Fruit fly (Drosophila melanogaster) whole organism, embryonic: ENCODE measurements around the gene CG6972.
A peak's percentile ranks its signal among the peaks of the same experiment; 100 is the strongest.

Source experiments
- ATbp ChIP-seq: fragments of 200-800 bp; sonication (Bioruptor generic); optimal IDR thresholded peaks from 2 replicates; lab custom pipeline; 2017; ENCODE audit warnings: missing biosample characterization, mild to moderate bottlenecking, missing genetic modification characterization, missing genetic modification reagents
- Atf3 ChIP-seq: fragments of 200-800 bp; sonication (Bioruptor generic); optimal IDR thresholded peaks from 3 replicates; lab custom pipeline; 2016; ENCODE audit warnings: missing biosample characterization, missing genetic modification characterization
- Bdp1 ChIP-seq: fragments of 200-800 bp; sonication (Bioruptor generic); optimal IDR thresholded peaks from 3 replicates; lab custom pipeline; 2016; ENCODE audit warnings: missing biosample characterization, missing genetic modification characterization
- Bgb ChIP-seq: fragments of 200-800 bp; sonication (Bioruptor generic); IDR thresholded peaks from 2 replicates; pipeline ENCODE4 v1.3.6; 2022; ENCODE audit warnings: missing biosample characterization, missing genetic modification characterization; ENCODE audit not compliant: partially characterized antibody
- Bteb2 ChIP-seq: fragments of 200-800 bp; sonication (Bioruptor generic); optimal IDR thresholded peaks from 2 replicates; lab custom pipeline; 2016; ENCODE audit warnings: missing biosample characterization, missing genetic modification characterization
- CG10147 ChIP-seq: fragments of 200-800 bp; sonication (Bioruptor generic); optimal IDR thresholded peaks from 2 replicates; lab custom pipeline; 2019; ENCODE audit warnings: missing biosample characterization, mild to moderate bottlenecking, missing genetic modification characterization, moderate library complexity
- CG10654 ChIP-seq: fragments of 200-800 bp; sonication (Bioruptor generic); optimal IDR thresholded peaks from 2 replicates; lab custom pipeline; 2016; ENCODE audit warnings: missing biosample characterization, missing genetic modification characterization
- CG12104 ChIP-seq: fragments of 200-800 bp; sonication (Bioruptor generic); optimal IDR thresholded peaks from 3 replicates; lab custom pipeline; 2016; ENCODE audit warnings: missing biosample characterization, missing genetic modification characterization
- CG13424 ChIP-seq: fragments of 200-800 bp; sonication (Bioruptor generic); optimal IDR thresholded peaks from 2 replicates; lab custom pipeline; 2019; ENCODE audit warnings: missing biosample characterization, mild to moderate bottlenecking, missing genetic modification characterization, moderate library complexity
- CG14860 ChIP-seq: fragments of 200-800 bp; sonication (Bioruptor generic); IDR thresholded peaks from 3 replicates; pipeline ENCODE4 v1.3.6; 2022; ENCODE audit warnings: missing biosample characterization, missing genetic modification characterization; ENCODE audit not compliant: partially characterized antibody
- CG15011 ChIP-seq: fragments of 200-800 bp; sonication (Bioruptor generic); optimal IDR thresholded peaks from 3 replicates; lab custom pipeline; 2018; ENCODE audit warnings: missing biosample characterization, mild to moderate bottlenecking, missing genetic modification characterization
- CG15269 ChIP-seq: fragments of 200-800 bp; sonication (Bioruptor generic); optimal IDR thresholded peaks from 2 replicates; lab custom pipeline; 2018; ENCODE audit warnings: missing biosample characterization, mild to moderate bottlenecking, missing genetic modification characterization, moderate library complexity
- CG16813 ChIP-seq: fragments of 200-800 bp; sonication (Bioruptor generic); IDR thresholded peaks from 3 replicates; pipeline ENCODE4 v1.3.6; 2022; ENCODE audit warnings: missing biosample characterization, missing genetic modification characterization; ENCODE audit not compliant: partially characterized antibody
- CG17186 ChIP-seq: fragments of 200-800 bp; sonication (Bioruptor generic); optimal IDR thresholded peaks from 3 replicates; lab custom pipeline; 2017; ENCODE audit warnings: missing biosample characterization, missing genetic modification reagents, missing genetic modification characterization
- CG33213 ChIP-seq: fragments of 200-800 bp; sonication (Bioruptor generic); optimal IDR thresholded peaks from 3 replicates; lab custom pipeline; 2016; ENCODE audit warnings: missing biosample characterization, missing genetic modification characterization
- CG33557 ChIP-seq: fragments of 200-800 bp; sonication (Bioruptor generic); optimal IDR thresholded peaks from 2 replicates; lab custom pipeline; 2019; ENCODE audit warnings: missing biosample characterization, mild to moderate bottlenecking, missing genetic modification characterization, moderate library complexity
- CG34422 ChIP-seq: fragments of 200-800 bp; sonication (Bioruptor generic); IDR thresholded peaks from 3 replicates; pipeline ENCODE4 v1.3.6; 2022; ENCODE audit warnings: missing biosample characterization, missing genetic modification characterization
- CG3847 ChIP-seq: fragments of 200-800 bp; sonication (Bioruptor generic); IDR thresholded peaks from 2 replicates; pipeline ENCODE4 v1.3.6; 2022; ENCODE audit warnings: missing biosample characterization, missing genetic modification characterization
- CG3995 ChIP-seq: fragments of 200-800 bp; sonication (Bioruptor generic); optimal IDR thresholded peaks from 3 replicates; lab custom pipeline; 2016; ENCODE audit warnings: missing biosample characterization, missing genetic modification characterization
- CG4360 ChIP-seq: fragments of 200-800 bp; sonication (Bioruptor generic); IDR thresholded peaks from 2 replicates; pipeline ENCODE4 v1.3.6; 2022; ENCODE audit warnings: missing biosample characterization, missing genetic modification characterization
- CG5245 ChIP-seq: fragments of 200-800 bp; sonication (Bioruptor generic); optimal IDR thresholded peaks from 3 replicates; lab custom pipeline; 2016; ENCODE audit warnings: missing biosample characterization, missing genetic modification characterization
- CG5953 ChIP-seq: fragments of 200-800 bp; sonication (Bioruptor generic); IDR thresholded peaks from 2 replicates; pipeline ENCODE4 v1.3.6; 2022; ENCODE audit warnings: missing biosample characterization, missing genetic modification characterization
- CG6654 ChIP-seq: fragments of 200-800 bp; sonication (Bioruptor generic); optimal IDR thresholded peaks from 2 replicates; lab custom pipeline; 2017; ENCODE audit warnings: missing biosample characterization, mild to moderate bottlenecking, missing genetic modification characterization
- CG7556 ChIP-seq: fragments of 200-800 bp; sonication (Bioruptor generic); optimal IDR thresholded peaks from 2 replicates; lab custom pipeline; 2017; ENCODE audit warnings: missing biosample characterization, mild to moderate bottlenecking, missing genetic modification characterization
- CG9727 ChIP-seq: fragments of 200-800 bp; sonication (Bioruptor generic); optimal IDR thresholded peaks from 3 replicates; lab custom pipeline; 2017; ENCODE audit warnings: missing biosample characterization, mild to moderate bottlenecking, missing genetic modification characterization
- CG9876 ChIP-seq: fragments of 200-800 bp; sonication (Bioruptor generic); optimal IDR thresholded peaks from 2 replicates; lab custom pipeline; 2016; ENCODE audit warnings: missing biosample characterization, missing genetic modification characterization
- Dll ChIP-seq: fragments of 200-800 bp; sonication (Bioruptor generic); IDR thresholded peaks from 4 replicates; pipeline ENCODE4 v1.3.6; 2022; ENCODE audit warnings: missing biosample characterization, missing genetic modification characterization; ENCODE audit not compliant: partially characterized antibody
- E2f1 ChIP-seq: fragments of 200-800 bp; sonication (Bioruptor generic); IDR thresholded peaks from 2 replicates; pipeline ENCODE4 v1.3.6; 2022; ENCODE audit warnings: missing biosample characterization, missing genetic modification characterization
- Hr78 ChIP-seq, 2 experiments: fragments of 200-800 bp in 1 of 2; fragments of >200 bp in 1 of 2; sonication (Bioruptor generic) in 1 of 2; optimal IDR thresholded peaks; 2 replicates each; lab custom pipeline; 2017 to 2019; ENCODE audit warnings: missing biosample characterization in 2 of 2, missing genetic modification characterization in 2 of 2, mild to moderate bottlenecking in 1 of 2, moderate library complexity in 1 of 2
- Lhr ChIP-seq: fragments of 200-800 bp; sonication (Bioruptor generic); optimal IDR thresholded peaks from 3 replicates; lab custom pipeline; 2017; ENCODE audit warnings: mild to moderate bottlenecking, missing biosample characterization, missing genetic modification reagents, missing genetic modification characterization
- MBD-R2 ChIP-seq: fragments of 200-800 bp; sonication (Bioruptor generic); IDR thresholded peaks from 2 replicates; pipeline ENCODE4 v1.3.6; 2022; ENCODE audit warnings: missing biosample characterization, missing genetic modification characterization
- Meics ChIP-seq: fragments of 200-800 bp; sonication (Bioruptor generic); optimal IDR thresholded peaks from 2 replicates; lab custom pipeline; 2017; ENCODE audit warnings: missing biosample characterization, mild to moderate bottlenecking, missing genetic modification characterization
- Nf-YA ChIP-seq: fragments of 200-800 bp; sonication (Bioruptor generic); IDR thresholded peaks from 2 replicates; pipeline ENCODE4 v1.3.6; 2022; ENCODE audit warnings: missing biosample characterization, missing genetic modification characterization
- Nf-YC ChIP-seq: fragments of 200-800 bp; optimal IDR thresholded peaks from 3 replicates; lab custom pipeline; 2019; ENCODE audit warnings: missing biosample characterization, mild to moderate bottlenecking, missing genetic modification characterization, moderate library complexity
- NfI ChIP-seq: fragments of 200-800 bp; sonication (Bioruptor generic); optimal IDR thresholded peaks from 3 replicates; lab custom pipeline; 2018; ENCODE audit warnings: missing biosample characterization, mild to moderate bottlenecking, missing genetic modification characterization, moderate library complexity
- aop ChIP-seq: fragments of 200-800 bp; sonication (Bioruptor generic); IDR thresholded peaks from 2 replicates; pipeline ENCODE4 v1.3.6; 2022; ENCODE audit warnings: missing biosample characterization, missing genetic modification characterization
- ap ChIP-seq: fragments of 200-800 bp; sonication (Bioruptor generic); IDR thresholded peaks from 2 replicates; pipeline ENCODE4 v1.3.6; 2022; ENCODE audit warnings: missing biosample characterization, missing genetic modification characterization
- crc ChIP-seq: fragments of 200-800 bp; sonication (Bioruptor generic); optimal IDR thresholded peaks from 2 replicates; lab custom pipeline; 2016; ENCODE audit warnings: missing biosample characterization, missing genetic modification characterization
- dan ChIP-seq: fragments of 200-800 bp; sonication (Bioruptor generic); IDR thresholded peaks from 2 replicates; pipeline ENCODE4 v1.3.6; 2022; ENCODE audit warnings: missing biosample characterization, missing genetic modification characterization
- dati ChIP-seq: fragments of 200-800 bp; sonication (Bioruptor generic); IDR thresholded peaks from 2 replicates; pipeline ENCODE4 v1.3.6; 2022; ENCODE audit warnings: missing biosample characterization, missing genetic modification characterization
- dysf ChIP-seq: fragments of 200-800 bp; sonication (Bioruptor generic); IDR thresholded peaks from 3 replicates; pipeline ENCODE4 v1.3.6; 2022; ENCODE audit warnings: missing biosample characterization, missing genetic modification characterization
- fru ChIP-seq: fragments of >200 bp; optimal IDR thresholded peaks from 2 replicates; lab custom pipeline; 2017
- grn ChIP-seq: fragments of 200-800 bp; sonication (Bioruptor generic); optimal IDR thresholded peaks from 3 replicates; lab custom pipeline; 2017; ENCODE audit warnings: missing biosample characterization, missing genetic modification characterization
- hkb ChIP-seq, 2 experiments: fragments of 200-800 bp in 1 of 2; fragments of >200 bp in 1 of 2; sonication (Bioruptor generic) in 1 of 2; IDR thresholded peaks in 1 of 2; optimal IDR thresholded peaks in 1 of 2; 2 replicates each; pipeline versions ENCODE4 v1.3.6 to Lab custom; 2017 to 2022; ENCODE audit warnings: missing biosample characterization in 1 of 2, missing genetic modification characterization in 1 of 2
- knrl ChIP-seq: fragments of 200-800 bp; sonication (Bioruptor generic); IDR thresholded peaks from 3 replicates; pipeline ENCODE4 v1.3.6; 2022; ENCODE audit warnings: missing biosample characterization, missing genetic modification characterization; ENCODE audit not compliant: partially characterized antibody
- phol ChIP-seq: fragments of 200-800 bp; sonication (Bioruptor generic); optimal IDR thresholded peaks from 3 replicates; lab custom pipeline; 2018; ENCODE audit warnings: missing biosample characterization, mild to moderate bottlenecking, missing genetic modification characterization, moderate library complexity
- pum ChIP-seq: fragments of 200-800 bp; sonication (Bioruptor generic); optimal IDR thresholded peaks from 2 replicates; lab custom pipeline; 2016; ENCODE audit warnings: missing biosample characterization, missing genetic modification characterization
- sim ChIP-seq: fragments of 200-800 bp; sonication (Bioruptor generic); IDR thresholded peaks from 2 replicates; pipeline ENCODE4 v1.3.6; 2022; ENCODE audit warnings: missing biosample characterization, missing genetic modification characterization
- stc ChIP-seq: fragments of 200-800 bp; sonication (Bioruptor generic); IDR thresholded peaks from 2 replicates; pipeline ENCODE4 v1.3.6; 2022; ENCODE audit warnings: missing biosample characterization, missing genetic modification characterization
- tup ChIP-seq: fragments of 200-800 bp; sonication (Bioruptor generic); optimal IDR thresholded peaks from 2 replicates; lab custom pipeline; 2016; ENCODE audit warnings: missing biosample characterization, mild to moderate bottlenecking, missing genetic modification characterization, moderate library complexity

The CG6972 gene

DNA sequence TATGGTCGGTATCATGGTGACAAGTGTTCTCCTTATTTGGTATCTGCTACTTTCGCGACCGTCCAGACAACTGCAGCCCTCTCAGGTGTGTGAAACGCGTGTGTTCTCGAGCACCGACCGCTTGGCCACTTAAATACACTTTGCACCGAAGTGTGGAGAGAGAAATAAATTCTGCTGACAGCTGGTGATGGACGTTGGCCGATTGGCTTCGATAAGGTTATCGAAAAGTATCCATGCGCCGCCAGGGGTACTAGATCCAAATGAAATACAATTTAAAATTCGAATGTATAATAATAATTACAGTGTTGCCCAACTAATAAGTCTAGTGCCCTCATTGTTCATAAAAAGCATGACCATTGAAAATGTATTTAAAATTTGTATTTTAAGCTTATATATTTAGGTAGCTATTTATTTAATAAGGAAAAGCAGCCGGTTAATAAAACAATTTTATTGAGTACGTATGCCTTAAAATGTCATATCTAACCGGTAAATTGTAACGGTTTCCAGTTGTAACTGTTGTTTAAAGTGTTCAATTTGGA lies 15.4 kb upstream of the CG6972 start, which contains the start of the genes Gclm and CG17625 (continued):
- TF ChIP-seq Bgb (GFP tag; lab: Robert Waterston, UW) (peak; percentile 83), CG7556 (peak; percentile 58), Hr78 (GFP tag; optimal IDR thresholded peaks at IDR 0.05; lab: Kevin White, UChicago) (no peak), Meics (GFP tag; lab: Kevin White, UChicago) (peak; percentile 58), CG6654 (GFP tag; lab: Kevin White, UChicago) (no peak), knrl (GFP tag; lab: Robert Waterston, UW) (peak; percentile 79), grn (no peak), CG15011 (GFP tag; lab: Kevin White, UChicago) (no peak), CG33213 (peak; percentile 28), Dll (GFP tag; lab: Robert Waterston, UW) (peak; percentile 78), Nf-YA (GFP tag; lab: Robert Waterston, UW) (no peak), E2f1 (GFP tag; lab: Robert Waterston, UW) (peak; percentile 57), dati (GFP tag; lab: Robert Waterston, UW) (no peak), hkb (optimal IDR thresholded peaks at IDR 0.05; lab: Kevin White, UChicago) (no peak), hkb (GFP tag; IDR thresholded peaks at IDR 0.05; lab: Robert Waterston, UW) (peak; percentile 44; the same call in 1 of the 2 replicates), MBD-R2 (peak; percentile 77), CG10654 (GFP tag; lab: Kevin White, UChicago) (peak; percentile 22), fru (no peak), CG13424 (tag; lab: Kevin White, UChicago) (peak; percentile 58), CG9876 (GFP tag; lab: Kevin White, UChicago) (no peak), Atf3 (GFP tag; lab: Kevin White, UChicago) (no peak), CG12104 (GFP tag; lab: Kevin White, UChicago) (no peak), Nf-YC (peak; percentile 60), CG10147 (GFP tag; lab: Kevin White, UChicago) (peak; percentile 27), CG3847 (GFP tag; lab: Robert Waterston, UW) (peak; percentile 48), NfI (GFP tag; lab: Kevin White, UChicago) (peak; percentile 54), Lhr (peak; percentile 29), CG33557 (peak; percentile 50), ATbp (GFP tag; lab: Kevin White, UChicago) (no peak), ap (GFP tag; lab: Robert Waterston, UW) (no peak), phol (tag; lab: Kevin White, UChicago) (peak; percentile 60), CG16813 (GFP tag; lab: Robert Waterston, UW) (peak; percentile 75), crc (GFP tag; lab: Kevin White, UChicago) (no peak), Bdp1 (GFP tag; lab: Kevin White, UChicago) (peak; percentile 40), sim (GFP tag; lab: Robert Waterston, UW) (no peak), CG5245 (GFP tag; lab: Kevin White, UChicago) (no peak), CG5953 (GFP tag; lab: Robert Waterston, UW) (0 out of 2 replicates have a peak, but pooled peaks have one; percentile 47), dysf (peak; percentile 56; the same call in 2 of the 3 replicates), tup (GFP tag; lab: Kevin White, UChicago) (no peak), CG15269 (tag; lab: Kevin White, UChicago) (peak; percentile 60), CG9727 (peak; percentile 41), Bteb2 (GFP tag; lab: Kevin White, UChicago) (no peak), pum (GFP tag; lab: Kevin White, UChicago) (no peak), CG34422 (GFP tag; lab: Robert Waterston, UW) (peak; percentile 74), dan (GFP tag; lab: Robert Waterston, UW) (no peak), CG17186 (peak; percentile 34), aop (GFP tag; lab: Robert Waterston, UW) (no peak), stc (GFP tag; lab: Robert Waterston, UW) (no peak), CG4360 (0 out of 2 replicates have a peak, but pooled peaks have one; percentile 5), CG14860 (GFP tag; lab: Robert Waterston, UW) (peak; percentile 73; the same call in 2 of the 3 replicates), CG3995 (peak; percentile 50)
